Fruit fly (Drosophila melanogaster): ENCODE data around the gene Rcd2.

DNA sequence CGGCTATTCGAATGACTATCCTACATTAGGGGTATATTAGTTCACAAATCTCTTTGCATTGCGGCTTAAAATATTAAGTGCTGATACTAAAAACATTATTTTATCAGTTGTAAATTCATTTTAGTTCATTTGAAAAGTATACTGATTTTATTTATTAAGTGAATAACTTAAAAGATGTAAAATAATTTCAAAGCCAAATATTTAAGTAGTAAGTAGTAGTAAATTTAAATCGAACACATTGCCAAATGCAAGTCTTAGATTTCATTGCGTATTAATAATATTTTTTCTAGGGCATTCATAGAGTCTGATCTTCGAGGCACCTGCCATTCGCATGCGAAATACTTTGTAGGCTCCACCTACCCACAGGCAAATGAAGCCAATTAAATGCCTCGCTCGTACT is 22.4 kb upstream of the Rcd2 start:
- TF ChIP-seq CG33017 (tag; optimal IDR thresholded peaks at IDR 0.05) (no peak), cnc (optimal IDR thresholded peaks at IDR 0.05) (no peak), bab1 (GFP tag; optimal IDR thresholded peaks at IDR 0.05) (no peak), cic (GFP tag; optimal IDR thresholded peaks at IDR 0.05) (no peak), Mnt (GFP tag; optimal IDR thresholded peaks at IDR 0.05) (no peak), Crg-1 (GFP tag; optimal IDR thresholded peaks at IDR 0.05) (no peak), CG1620 (GFP tag; optimal IDR thresholded peaks at IDR 0.05) (no peak), CG14711 (tag; optimal IDR thresholded peaks at IDR 0.05) (no peak), kay (GFP tag; ENCODE audit: borderline replicate concordance) (no peak)

All from whole organism, adult.